Fruit fly (Drosophila melanogaster) whole organism, adult: Measurements from ENCODE around the gene CG7656.
A peak's percentile ranks its signal among the peaks of the same experiment; 100 is the strongest.

Experiments
- CG11617 ChIP-seq: fragments of 200-800 bp; sonication (Bioruptor generic); optimal IDR thresholded peaks from 2 replicates; lab custom pipeline; 2017; ENCODE audit warnings: mild to moderate bottlenecking, missing biosample characterization, missing genetic modification reagents, missing genetic modification characterization
- CG12768 ChIP-seq: fragments of 200-800 bp; sonication (Bioruptor generic); optimal IDR thresholded peaks from 2 replicates; lab custom pipeline; 2017; ENCODE audit warnings: missing biosample characterization, missing genetic modification characterization, mild to moderate bottlenecking, moderate library complexity, missing genetic modification reagents
- CG14711 ChIP-seq: fragments of 200-800 bp; sonication (Bioruptor generic); optimal IDR thresholded peaks from 2 replicates; lab custom pipeline; 2018; ENCODE audit warnings: missing biosample characterization, mild to moderate bottlenecking, missing genetic modification characterization, moderate library complexity
- CG1620 ChIP-seq: fragments of 200-800 bp; sonication (Bioruptor generic); optimal IDR thresholded peaks from 2 replicates; lab custom pipeline; 2016; ENCODE audit warnings: missing biosample characterization, missing genetic modification characterization
- CG33017 ChIP-seq: fragments of 200-800 bp; sonication (Bioruptor generic); optimal IDR thresholded peaks from 2 replicates; lab custom pipeline; 2018; ENCODE audit warnings: missing biosample characterization, mild to moderate bottlenecking, missing genetic modification characterization, moderate library complexity
- CG5204 ChIP-seq: fragments of 200-800 bp; sonication (Bioruptor generic); optimal IDR thresholded peaks from 2 replicates; lab custom pipeline; 2016; ENCODE audit warnings: missing biosample characterization, missing genetic modification characterization
- CG7045 ChIP-seq: fragments of 200-800 bp; sonication (Bioruptor generic); optimal IDR thresholded peaks from 2 replicates; lab custom pipeline; 2017; ENCODE audit warnings: missing biosample characterization, mild to moderate bottlenecking, missing genetic modification characterization
- CG7101 ChIP-seq: fragments of 200-800 bp; sonication (Bioruptor generic); optimal IDR thresholded peaks from 2 replicates; lab custom pipeline; 2018; ENCODE audit warnings: missing biosample characterization, mild to moderate bottlenecking, missing genetic modification characterization, moderate library complexity
- Clk ChIP-seq: fragments of 200-800 bp; sonication (Bioruptor generic); optimal IDR thresholded peaks from 2 replicates; lab custom pipeline; 2017; ENCODE audit warnings: missing biosample characterization, missing genetic modification characterization
- Crg-1 ChIP-seq: fragments of 200-800 bp; sonication (Bioruptor generic); optimal IDR thresholded peaks from 2 replicates; lab custom pipeline; 2016; ENCODE audit warnings: missing biosample characterization, missing genetic modification characterization
- Hr96 ChIP-seq: fragments of 200-800 bp; sonication (Bioruptor generic); optimal IDR thresholded peaks from 2 replicates; lab custom pipeline; 2016; ENCODE audit warnings: missing biosample characterization, missing genetic modification characterization
- Mnt ChIP-seq: fragments of 200-800 bp; sonication (Bioruptor generic); optimal IDR thresholded peaks from 2 replicates; lab custom pipeline; 2016; ENCODE audit warnings: missing biosample characterization, mild to moderate bottlenecking, missing genetic modification characterization
- bab1 ChIP-seq: fragments of 200-800 bp; sonication (Bioruptor generic); optimal IDR thresholded peaks from 3 replicates; lab custom pipeline; 2019; ENCODE audit warnings: missing biosample characterization, mild to moderate bottlenecking, missing genetic modification characterization, moderate library complexity
- cic ChIP-seq: fragments of 200-800 bp; sonication (Bioruptor generic); optimal IDR thresholded peaks from 2 replicates; lab custom pipeline; 2017; ENCODE audit warnings: missing biosample characterization, mild to moderate bottlenecking, missing genetic modification characterization, moderate library complexity
- cnc ChIP-seq, 2 experiments: fragments of >200 bp; optimal IDR thresholded peaks; 2 replicates each; lab custom pipeline; 2017
- kay ChIP-seq: fragments of 200-800 bp; sonication (Bioruptor generic); peaks from one replicate; lab custom pipeline; 2016; ENCODE audit warnings: missing biosample characterization, missing genetic modification characterization, borderline replicate concordance
- ovo ChIP-seq: fragments of 200-800 bp; sonication (Bioruptor generic); optimal IDR thresholded peaks from 2 replicates; lab custom pipeline; 2016; ENCODE audit warnings: missing biosample characterization, missing genetic modification characterization
- pad ChIP-seq: fragments of 200-800 bp; sonication (Bioruptor generic); optimal IDR thresholded peaks from 3 replicates; lab custom pipeline; 2017; ENCODE audit warnings: missing biosample characterization, missing genetic modification characterization, mild to moderate bottlenecking, moderate library complexity, missing genetic modification reagents
- tj ChIP-seq: fragments of 200-800 bp; sonication (Bioruptor generic); optimal IDR thresholded peaks from 3 replicates; lab custom pipeline; 2017; ENCODE audit warnings: missing biosample characterization, mild to moderate bottlenecking, missing genetic modification characterization, moderate library complexity
- toe ChIP-seq: fragments of 200-800 bp; sonication (Bioruptor generic); optimal IDR thresholded peaks from 2 replicates; lab custom pipeline; 2016; ENCODE audit warnings: missing biosample characterization, missing genetic modification characterization

Gene CG7656

DNA sequence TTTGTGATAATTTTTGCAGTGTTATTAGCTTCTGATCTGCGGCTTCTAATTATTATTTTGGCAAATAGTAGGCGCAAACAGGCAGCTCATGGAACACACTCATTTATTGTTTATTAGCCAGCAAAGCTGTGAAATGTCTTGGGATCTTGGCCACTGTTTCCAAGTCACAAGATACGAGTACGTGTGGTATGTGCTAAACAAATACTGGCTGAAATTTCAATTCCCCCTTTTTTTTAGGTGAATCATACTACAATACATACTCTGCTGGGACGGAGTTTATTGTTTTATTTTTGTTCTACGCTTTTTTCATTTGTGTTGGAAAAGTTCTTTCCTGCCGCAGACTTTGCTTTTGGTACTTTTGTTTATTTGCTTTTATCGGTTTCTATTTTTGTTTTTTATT is 43.1 kb upstream of the CG7656 start:
- TF ChIP-seq Mnt (GFP tag; lab: Kevin White, UChicago) (no peak), toe (GFP tag; lab: Kevin White, UChicago) (no peak), CG1620 (GFP tag; lab: Kevin White, UChicago) (no peak), cic (GFP tag; lab: Kevin White, UChicago) (no peak), CG12768 (GFP tag; lab: Kevin White, UChicago) (no peak), Hr96 (GFP tag; lab: Kevin White, UChicago) (no peak), CG14711 (tag; lab: Kevin White, UChicago) (no peak), CG7045 (GFP tag; lab: Kevin White, UChicago) (no peak)

DNA sequence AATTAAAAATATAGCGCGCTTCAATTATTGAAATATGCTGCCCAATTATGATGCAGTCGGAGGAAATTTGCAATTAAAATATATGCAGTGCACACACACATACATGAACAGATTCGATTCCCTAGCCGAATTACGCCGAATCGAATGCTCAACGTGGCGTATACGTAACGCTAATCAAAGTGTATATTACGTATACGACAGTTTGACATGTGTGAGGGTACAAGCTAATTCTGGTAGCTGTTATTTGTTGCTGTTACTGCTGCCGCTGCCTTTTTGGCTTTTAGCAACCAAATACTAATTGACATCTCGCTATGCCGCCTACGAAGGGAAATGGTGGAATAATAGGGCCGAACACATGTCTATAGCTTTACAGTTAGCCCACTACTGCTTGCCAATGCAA is 39.3 kb upstream of the CG7656 start:
- TF ChIP-seq ovo (GFP tag; lab: Kevin White, UChicago), result no peak
- TF ChIP-seq kay (GFP tag; lab: Kevin White, UChicago), result peak; percentile 61

DNA sequence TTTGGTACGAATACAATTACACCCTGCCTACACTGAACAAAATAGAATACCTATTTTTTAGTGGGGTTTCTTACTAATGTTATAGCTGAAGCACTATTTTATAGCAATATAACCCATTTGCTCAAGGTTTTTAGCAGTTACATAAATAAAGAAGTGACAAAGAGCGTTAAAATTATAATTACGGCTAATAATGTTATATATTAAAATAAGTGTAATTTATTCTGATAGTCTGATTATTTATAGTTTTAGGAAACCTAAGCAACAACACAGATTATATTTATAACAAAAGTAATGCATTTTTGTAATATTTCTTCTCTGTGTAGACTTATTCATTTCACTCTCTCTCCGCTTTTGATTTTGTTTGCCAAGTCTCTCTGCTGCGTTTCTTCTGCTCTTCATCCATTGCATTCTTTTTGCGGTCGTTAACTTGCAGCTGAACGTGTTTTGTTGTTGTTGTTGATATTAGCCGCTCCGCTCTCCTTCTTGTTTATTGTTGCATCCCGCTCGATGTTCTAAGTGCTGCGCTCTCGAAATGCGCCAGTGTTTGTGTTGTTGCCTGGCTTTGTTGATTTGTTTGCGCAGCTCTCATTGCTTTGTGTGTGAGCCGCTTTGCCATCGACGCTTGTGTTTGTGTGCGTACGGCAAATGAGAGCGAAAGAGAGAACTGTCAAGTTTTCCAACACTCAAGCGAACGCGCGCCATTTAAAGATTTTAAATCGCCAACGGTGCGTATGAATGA is 37.9 kb upstream of the CG7656 start:
- TF ChIP-seq Crg-1 (GFP tag; lab: Kevin White, UChicago) (no peak), CG11617 (GFP tag; lab: Kevin White, UChicago) (peak; percentile 93), CG12768 (GFP tag; lab: Kevin White, UChicago) (peak; percentile 75), CG5204 (GFP tag; lab: Kevin White, UChicago) (peak; percentile 82), cic (GFP tag; lab: Kevin White, UChicago) (no peak), pad (GFP tag; lab: Kevin White, UChicago) (peak; percentile 77), CG7045 (GFP tag; lab: Kevin White, UChicago) (peak; percentile 86), bab1 (GFP tag; lab: Kevin White, UChicago) (peak; percentile 95), ovo (GFP tag; lab: Kevin White, UChicago) (peak; percentile 57), toe (GFP tag; lab: Kevin White, UChicago) (peak; percentile 47), tj (GFP tag; lab: Kevin White, UChicago) (peak; percentile 65), kay (GFP tag; lab: Kevin White, UChicago) (peak; percentile 75), CG33017 (tag; lab: Kevin White, UChicago) (peak; percentile 93), CG14711 (tag; lab: Kevin White, UChicago) (peak; percentile 88), Mnt (GFP tag; lab: Kevin White, UChicago) (peak; percentile 51), Hr96 (GFP tag; lab: Kevin White, UChicago) (peak; percentile 22), cnc (optimal IDR thresholded peaks at IDR 0.05; lab: Kevin White, UChicago) (no peak), Clk (GFP tag; lab: Kevin White, UChicago) (peak; percentile 52), CG7101 (tag; lab: Kevin White, UChicago) (peak; percentile 92), CG1620 (GFP tag; lab: Kevin White, UChicago) (peak; percentile 52)

DNA sequence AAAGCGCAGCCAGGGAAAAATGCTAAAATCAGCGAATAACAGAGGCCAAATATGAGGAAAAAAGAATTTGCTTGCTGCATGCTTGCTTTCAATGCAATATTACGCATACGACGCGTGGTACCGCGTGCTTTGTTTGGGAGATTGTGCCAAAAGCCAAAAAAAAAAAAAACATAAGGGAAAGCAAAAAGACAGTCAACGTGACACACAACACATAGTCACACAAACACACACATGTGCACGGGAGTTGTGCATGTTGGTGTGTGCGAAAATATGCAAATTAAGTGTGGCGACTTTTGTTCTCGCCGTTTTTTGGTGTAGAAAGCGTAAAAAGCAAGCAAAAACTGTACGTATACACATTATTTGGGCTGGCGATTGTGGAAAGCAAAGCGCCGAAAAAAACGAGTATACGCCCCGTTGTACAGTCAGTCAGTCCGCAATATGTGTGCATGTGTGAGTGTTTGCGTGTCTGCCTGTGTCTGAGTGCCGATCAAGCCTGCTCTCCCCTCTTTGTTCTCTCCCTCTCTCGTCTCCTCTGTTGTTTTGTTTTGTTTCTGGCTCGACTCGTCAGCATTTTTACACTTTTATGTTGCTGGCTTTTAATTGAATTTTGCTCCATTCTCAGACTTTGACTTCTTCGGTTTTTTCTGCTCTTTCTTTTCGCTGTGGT is 37.1 kb upstream of the CG7656 start:
- TF ChIP-seq CG33017 (tag; lab: Kevin White, UChicago) (no peak), CG1620 (GFP tag; lab: Kevin White, UChicago) (no peak), CG12768 (GFP tag; lab: Kevin White, UChicago) (no peak), tj (GFP tag; lab: Kevin White, UChicago) (peak; percentile 68)

DNA sequence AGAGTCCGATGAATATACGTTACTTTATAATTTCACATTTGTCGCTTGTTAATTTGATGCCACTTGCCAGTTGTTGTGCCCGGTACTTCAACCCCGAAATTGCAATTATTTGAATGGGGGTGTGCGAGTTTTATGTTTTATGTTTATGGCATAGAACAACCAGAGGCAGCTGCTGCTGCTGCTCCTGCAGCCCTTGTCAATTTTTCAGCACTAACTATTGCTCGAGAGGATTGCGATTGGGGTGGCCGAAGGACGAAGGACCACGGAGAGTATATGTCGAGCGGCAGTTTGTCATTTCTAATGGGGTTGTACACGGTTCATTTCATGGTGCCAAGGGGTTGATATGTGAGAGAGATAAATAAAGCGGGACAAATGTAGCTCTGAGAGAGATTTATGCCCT is 36.1 kb upstream of the CG7656 start:
- TF ChIP-seq kay (GFP tag; lab: Kevin White, UChicago) (no peak), ovo (GFP tag; lab: Kevin White, UChicago) (no peak), pad (GFP tag; lab: Kevin White, UChicago) (no peak), Crg-1 (GFP tag; lab: Kevin White, UChicago) (no peak), tj (GFP tag; lab: Kevin White, UChicago) (no peak), CG14711 (tag; lab: Kevin White, UChicago) (no peak), CG5204 (GFP tag; lab: Kevin White, UChicago) (no peak)

DNA sequence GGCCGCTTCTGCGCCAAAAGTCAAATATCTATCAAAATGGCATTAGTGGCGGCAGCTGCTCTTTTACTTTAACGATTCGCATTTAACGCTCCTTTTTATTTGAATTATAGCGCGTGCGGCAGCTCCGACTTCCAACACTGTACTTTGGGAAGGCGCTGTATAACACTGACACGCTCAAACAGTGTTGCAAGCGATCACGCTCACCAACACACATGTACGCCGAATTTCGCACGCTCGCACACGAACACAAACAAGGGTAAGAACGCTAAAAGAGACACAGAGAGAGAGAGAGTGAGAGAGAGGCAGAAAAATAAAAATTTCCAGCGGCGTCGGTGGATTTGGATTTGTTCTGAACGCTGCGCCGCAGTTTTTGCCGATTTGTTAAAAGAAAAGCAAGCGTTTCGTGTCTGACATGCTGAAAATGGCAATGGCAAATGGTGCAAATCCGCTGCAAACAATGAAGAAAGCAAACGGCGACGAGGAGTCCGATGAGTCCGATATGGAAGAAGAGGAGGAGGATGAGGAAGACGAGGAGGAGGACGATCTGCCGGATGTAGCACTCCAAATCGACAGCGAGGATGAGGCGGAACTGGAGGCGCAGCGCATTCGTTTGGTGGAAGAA is 31.8 kb upstream of the CG7656 start, which contains the start of gene Phs:
Phs (plus strand) TSS at position 276 of the 622 bp plus-strand sequence.
- peak; percentile 85 for TF ChIP-seq CG7101 (tag; lab: Kevin White, UChicago)
- peak; percentile 77 for TF ChIP-seq tj (GFP tag; lab: Kevin White, UChicago)
- TF ChIP-seq cnc (optimal IDR thresholded peaks at IDR 0.05; lab: Kevin White, UChicago), result no peak
- no peak for TF ChIP-seq kay (GFP tag; lab: Kevin White, UChicago)
- peak; percentile 82 for TF ChIP-seq toe (GFP tag; lab: Kevin White, UChicago)
- peak; percentile 67 for TF ChIP-seq CG33017 (tag; lab: Kevin White, UChicago)
- TF ChIP-seq CG11617 (GFP tag; lab: Kevin White, UChicago), result peak; percentile 52
- TF ChIP-seq CG12768 (GFP tag; lab: Kevin White, UChicago), result peak; percentile 86
- peak; percentile 84 for TF ChIP-seq Hr96 (GFP tag; lab: Kevin White, UChicago)
- peak; percentile 77 for TF ChIP-seq CG7045 (GFP tag; lab: Kevin White, UChicago)
- peak; percentile 86 for TF ChIP-seq Mnt (GFP tag; lab: Kevin White, UChicago)
- peak; percentile 90 for TF ChIP-seq pad (GFP tag; lab: Kevin White, UChicago)
- peak; percentile 20 for TF ChIP-seq bab1 (GFP tag; lab: Kevin White, UChicago)
- peak; percentile 81 for TF ChIP-seq CG5204 (GFP tag; lab: Kevin White, UChicago)
- TF ChIP-seq CG1620 (GFP tag; lab: Kevin White, UChicago), result peak; percentile 97
- peak; percentile 97 for TF ChIP-seq Crg-1 (GFP tag; lab: Kevin White, UChicago)
- peak; percentile 69 for TF ChIP-seq CG14711 (tag; lab: Kevin White, UChicago)
- peak; percentile 82 for TF ChIP-seq Clk (GFP tag; lab: Kevin White, UChicago)
- TF ChIP-seq ovo (GFP tag; lab: Kevin White, UChicago), result peak; percentile 73
- TF ChIP-seq cic (GFP tag; lab: Kevin White, UChicago), result peak; percentile 53
